Worm (Caenorhabditis elegans) whole organism, young adult: ENCODE results near the gene sup-9.

ENCODE experiments used
- B0035.1 ChIP-seq: sonication (generic microtip); optimal IDR thresholded peaks from 2 replicates; lab custom pipeline; 2016; ENCODE audit warnings: missing genetic modification characterization, mild to moderate bottlenecking, missing compliant biosample characterization, missing genotype, missing genetic modification reagents
- D2030.7 ChIP-seq: fragments of 200-800 bp; sonication (Bioruptor generic); IDR thresholded peaks from 2 replicates; pipeline ENCODE4 v1.3.6; 2022; ENCODE audit warnings: missing genetic modification reagents, missing genetic modification characterization, missing compliant biosample characterization
- F23B12.7 ChIP-seq: sonication (generic microtip); optimal IDR thresholded peaks from 2 replicates; lab custom pipeline; 2017; ENCODE audit warnings: missing genetic modification characterization, mild to moderate bottlenecking, missing compliant biosample characterization, antibody characterized with exemption, moderate library complexity; ENCODE audit not compliant: insufficient read depth
- F39B2.1 ChIP-seq: fragments of 200-800 bp; sonication (Bioruptor generic); IDR thresholded peaks from 2 replicates; pipeline ENCODE4 v1.3.6; 2022; ENCODE audit warnings: missing genetic modification reagents, missing genetic modification characterization, missing compliant biosample characterization
- F55B11.4 ChIP-seq: sonication (generic microtip); optimal IDR thresholded peaks from 2 replicates; lab custom pipeline; 2016; ENCODE audit warnings: missing compliant biosample characterization, missing genetic modification characterization, borderline replicate concordance; ENCODE audit not compliant: insufficient read depth
- Y67H2A.10 ChIP-seq: fragments of 200-800 bp; sonication (Bioruptor generic); conservative IDR thresholded peaks from 2 replicates; pipeline ENCODE4 v1.3.6; 2022; ENCODE audit warnings: missing genetic modification reagents, missing genetic modification characterization, missing compliant biosample characterization
- attf-3 ChIP-seq: fragments of 200-800 bp; sonication (Bioruptor generic); conservative IDR thresholded peaks from 2 replicates; pipeline ENCODE4 v1.3.6; 2022; ENCODE audit warnings: missing genetic modification reagents, missing genetic modification characterization, missing compliant biosample characterization
- attf-6 ChIP-seq: fragments of 200-800 bp; sonication (Bioruptor generic); IDR thresholded peaks from 2 replicates; pipeline ENCODE4 v1.3.6; 2022; ENCODE audit warnings: missing genetic modification reagents, missing genetic modification characterization, missing compliant biosample characterization
- bed-1 ChIP-seq: fragments of 200-800 bp; sonication (Bioruptor generic); IDR thresholded peaks from 2 replicates; pipeline ENCODE4 v1.3.6; 2022; ENCODE audit warnings: missing genetic modification reagents, missing genetic modification characterization, missing compliant biosample characterization
- bed-2 ChIP-seq: fragments of 200-800 bp; sonication (Bioruptor generic); IDR thresholded peaks from 2 replicates; pipeline ENCODE4 v1.3.6; 2022; ENCODE audit warnings: missing genetic modification reagents, missing genetic modification characterization, missing compliant biosample characterization
- ceh-58 ChIP-seq: fragments of 200-800 bp; sonication (Bioruptor generic); IDR thresholded peaks from 2 replicates; pipeline ENCODE4 v1.3.6; 2022; ENCODE audit warnings: missing genetic modification characterization, missing compliant biosample characterization
- efl-1 ChIP-seq: fragments of 150-350 bp; optimal IDR thresholded peaks from 2 replicates; lab custom pipeline; 2014; ENCODE audit warnings: missing biosample characterization, missing genetic modification reagents, missing genetic modification characterization
- egl-44 ChIP-seq: fragments of 200-800 bp; sonication (Bioruptor generic); IDR thresholded peaks from 2 replicates; pipeline ENCODE4 v1.3.6; 2022; ENCODE audit warnings: missing genetic modification reagents, missing genetic modification characterization, missing compliant biosample characterization
- hmg-1.2 ChIP-seq: fragments of 200-800 bp; sonication (Bioruptor generic); IDR thresholded peaks from 2 replicates; pipeline ENCODE4 v1.3.6; 2022; ENCODE audit warnings: missing genetic modification reagents, missing genetic modification characterization, missing compliant biosample characterization
- hsf-1 ChIP-seq: fragments of 200-800 bp; sonication (Bioruptor generic); IDR thresholded peaks from 2 replicates; pipeline ENCODE4 v1.3.6; 2022; ENCODE audit warnings: missing genetic modification reagents, missing genetic modification characterization, missing compliant biosample characterization
- lag-1 ChIP-seq: fragments of 200-800 bp; sonication (Bioruptor generic); IDR thresholded peaks from 2 replicates; pipeline ENCODE4 v1.3.6; 2022; ENCODE audit warnings: missing genetic modification reagents, missing genetic modification characterization, missing compliant biosample characterization
- let-526 ChIP-seq: fragments of 200-800 bp; sonication (Bioruptor generic); IDR thresholded peaks from 2 replicates; pipeline ENCODE4 v1.3.6; 2022; ENCODE audit warnings: missing genetic modification reagents, missing genetic modification characterization, missing compliant biosample characterization
- lin-26 ChIP-seq: fragments of 200-800 bp; sonication (Bioruptor generic); IDR thresholded peaks from 2 replicates; pipeline ENCODE4 v1.3.6; 2022; ENCODE audit warnings: missing genetic modification reagents, missing genetic modification characterization, missing compliant biosample characterization
- lin-40 ChIP-seq: sonication (generic microtip); optimal IDR thresholded peaks from 2 replicates; lab custom pipeline; 2016; ENCODE audit warnings: missing genetic modification characterization, mild to moderate bottlenecking, missing compliant biosample characterization, missing genotype, missing genetic modification reagents
- madf-8 ChIP-seq: fragments of 200-800 bp; sonication (Bioruptor generic); conservative IDR thresholded peaks from 2 replicates; pipeline ENCODE4 v1.3.6; 2022; ENCODE audit warnings: missing genetic modification reagents, missing genetic modification characterization, missing compliant biosample characterization
- mel-28 ChIP-seq: sonication (generic microtip); optimal IDR thresholded peaks from 2 replicates; lab custom pipeline; 2016; ENCODE audit warnings: borderline replicate concordance, mild to moderate bottlenecking, missing genetic modification characterization, missing compliant biosample characterization
- nfya-1 ChIP-seq: sonication (generic microtip); optimal IDR thresholded peaks from 2 replicates; lab custom pipeline; 2017; ENCODE audit warnings: antibody characterized with exemption, missing compliant biosample characterization, missing genetic modification characterization, borderline replicate concordance; ENCODE audit not compliant: insufficient read depth
- nfya-2 ChIP-seq: fragments of 200-800 bp; sonication (Bioruptor generic); IDR thresholded peaks from 2 replicates; pipeline ENCODE4 v1.3.6; 2022; ENCODE audit warnings: missing genetic modification reagents, missing genetic modification characterization, missing compliant biosample characterization
- nfyb-1 ChIP-seq: fragments of 200-800 bp; sonication (Bioruptor generic); IDR thresholded peaks from 2 replicates; pipeline ENCODE4 v1.3.6; 2022; ENCODE audit warnings: missing genetic modification reagents, missing genetic modification characterization, missing compliant biosample characterization
- sdz-38 ChIP-seq: sonication (generic microtip); optimal IDR thresholded peaks from 2 replicates; lab custom pipeline; 2016; ENCODE audit warnings: missing genotype, missing genetic modification characterization, missing compliant biosample characterization
- snpc-1.1 ChIP-seq: sonication (generic microtip); optimal IDR thresholded peaks from 2 replicates; lab custom pipeline; 2017; ENCODE audit warnings: missing genetic modification characterization, mild to moderate bottlenecking, missing compliant biosample characterization, antibody characterized with exemption, moderate library complexity, missing genotype, missing genetic modification reagents; ENCODE audit not compliant: insufficient read depth
- snpc-1.3 ChIP-seq: sonication (generic microtip); optimal IDR thresholded peaks from 2 replicates; lab custom pipeline; 2017; ENCODE audit warnings: missing genetic modification characterization, mild to moderate bottlenecking, missing compliant biosample characterization, antibody characterized with exemption, moderate library complexity, missing genotype, missing genetic modification reagents; ENCODE audit not compliant: insufficient read depth
- sptf-2 ChIP-seq: fragments of 200-800 bp; sonication (Bioruptor generic); optimal IDR thresholded peaks from 2 replicates; lab custom pipeline; 2018; ENCODE audit warnings: mild to moderate bottlenecking, missing genetic modification characterization, missing compliant biosample characterization
- tbx-9 ChIP-seq: sonication (generic microtip); optimal IDR thresholded peaks from 2 replicates; lab custom pipeline; 2016; ENCODE audit warnings: borderline replicate concordance, missing genetic modification characterization, inconsistent platforms, missing compliant biosample characterization
- unc-130 ChIP-seq: sonication (generic microtip); optimal IDR thresholded peaks from 2 replicates; lab custom pipeline; 2016; ENCODE audit warnings: missing genetic modification reagents, missing genetic modification characterization, missing compliant biosample characterization
- zfh-2 ChIP-seq: fragments of 200-800 bp; sonication (Bioruptor generic); conservative IDR thresholded peaks from 2 replicates; pipeline ENCODE4 v1.3.6; 2022; ENCODE audit warnings: missing genetic modification reagents, missing genetic modification characterization, missing compliant biosample characterization

sup-9 gene

ce11 chrII:2700229-2700628, 13.4 kb upstream of the sup-9 start, which contains the start of gene sri-61:
sri-61 (minus strand) TSS chrII:2700329.
- no peak for TF ChIP-seq F39B2.1 (GFP tag; lab: Robert Waterston, UW)
- no peak for TF ChIP-seq snpc-1.1 (tag; lab: Kevin White, UChicago)
- TF ChIP-seq mel-28 (tag; lab: Kevin White, UChicago) = no peak
- no peak for TF ChIP-seq bed-2
- no peak for TF ChIP-seq F23B12.7 (tag; lab: Kevin White, UChicago)
- TF ChIP-seq sptf-2 = no peak

ce11 chrII:2698378-2698777, 11.6 kb upstream of the sup-9 start, which contains the start of gene sri-62:
sri-62 (minus strand) TSS chrII:2698478.
- TF ChIP-seq nfya-1 (tag; lab: Kevin White, UChicago) = no peak
- TF ChIP-seq bed-1 = no peak
- no peak for TF ChIP-seq snpc-1.3
- TF ChIP-seq ceh-58 = no peak
- TF ChIP-seq, all 124 proteins: peak for 0

- no peak for TF ChIP-seq attf-3 (GFP tag; lab: Robert Waterston, UW)
- no peak for TF ChIP-seq let-526 (GFP tag; lab: Robert Waterston, UW)
- no peak for TF ChIP-seq lin-26
Measured at ce11 chrII:2695079-2695478, 8.3 kb upstream of the sup-9 start.

ce11 chrII:2692476-2692875, 5.6 kb upstream of the sup-9 start, which contains the start of gene set-11:
set-11 (minus strand) TSS chrII:2692576.
- TF ChIP-seq zfh-2 (GFP tag; lab: Robert Waterston, UW) (no peak), attf-3 (GFP tag; lab: Robert Waterston, UW) (no peak), nfya-2 (GFP tag; lab: Robert Waterston, UW) (no peak), F39B2.1 (GFP tag; lab: Robert Waterston, UW) (no peak), egl-44 (no peak), Y67H2A.10 (GFP tag; lab: Robert Waterston, UW) (no peak), tbx-9 (tag; lab: Kevin White, UChicago) (no peak), unc-130 (GFP tag; lab: Kevin White, UChicago) (no peak), madf-8 (GFP tag; lab: Robert Waterston, UW) (no peak), lin-40 (tag; lab: Kevin White, UChicago) (no peak), D2030.7 (GFP tag; lab: Robert Waterston, UW) (no peak), lin-26 (no peak), hsf-1 (GFP tag; lab: Robert Waterston, UW) (no peak), lag-1 (GFP tag; lab: Robert Waterston, UW) (no peak), bed-2 (no peak), B0035.1 (no peak), nfyb-1 (no peak), sdz-38 (tag; lab: Kevin White, UChicago) (no peak), F55B11.4 (tag; lab: Kevin White, UChicago) (no peak), efl-1 (GFP tag; lab: Kevin White, UChicago) (no peak)

- TF ChIP-seq hmg-1.2 (GFP tag; lab: Robert Waterston, UW) = no peak
- TF ChIP-seq attf-6 = no peak
Measured at ce11 chrII:2690080-2690479, 3.3 kb upstream of the sup-9 start, which contains the start of gene nspf-3. nspf-3 (minus strand) TSS chrII:2690180.
